Fruit fly (Drosophila melanogaster): ENCODE measurements around the gene Cpr97Eb.

DNA sequence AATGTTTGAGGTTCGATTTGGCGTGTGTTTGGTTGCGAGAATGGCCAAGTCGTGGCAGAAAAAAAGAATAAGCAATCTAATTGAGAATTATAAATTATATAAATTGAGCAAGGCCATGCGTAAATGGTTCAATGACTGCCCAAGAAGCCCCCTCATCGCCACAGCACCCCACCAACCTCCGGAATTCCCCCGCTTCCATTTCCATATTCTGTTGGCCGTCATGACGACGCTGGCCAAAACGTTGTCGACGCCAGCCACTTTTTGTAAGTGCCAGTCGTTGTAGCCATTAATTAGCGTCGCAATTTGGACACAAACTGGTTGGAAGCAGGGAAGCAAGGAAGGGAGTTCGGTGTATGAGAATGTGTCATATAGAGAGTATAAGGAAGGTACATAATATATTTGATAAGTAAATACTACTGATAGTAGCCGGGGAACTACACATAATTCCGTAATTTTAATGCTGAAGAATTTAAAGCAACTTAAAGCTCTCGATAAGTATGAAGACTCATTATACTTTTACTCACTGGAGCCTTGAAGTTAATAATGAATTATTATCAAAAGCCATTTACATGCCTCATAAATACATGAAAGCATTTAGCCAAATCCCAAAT lies 39.7 kb upstream of the Cpr97Eb start:
- TF ChIP-seq CG8478 (optimal IDR thresholded peaks at IDR 0.05) (no peak), CTCF (optimal IDR thresholded peaks at IDR 0.05) (no peak)
